Fruit fly (Drosophila melanogaster): Measurements from ENCODE around the gene smp-30.

The smp-30 gene

DNA sequence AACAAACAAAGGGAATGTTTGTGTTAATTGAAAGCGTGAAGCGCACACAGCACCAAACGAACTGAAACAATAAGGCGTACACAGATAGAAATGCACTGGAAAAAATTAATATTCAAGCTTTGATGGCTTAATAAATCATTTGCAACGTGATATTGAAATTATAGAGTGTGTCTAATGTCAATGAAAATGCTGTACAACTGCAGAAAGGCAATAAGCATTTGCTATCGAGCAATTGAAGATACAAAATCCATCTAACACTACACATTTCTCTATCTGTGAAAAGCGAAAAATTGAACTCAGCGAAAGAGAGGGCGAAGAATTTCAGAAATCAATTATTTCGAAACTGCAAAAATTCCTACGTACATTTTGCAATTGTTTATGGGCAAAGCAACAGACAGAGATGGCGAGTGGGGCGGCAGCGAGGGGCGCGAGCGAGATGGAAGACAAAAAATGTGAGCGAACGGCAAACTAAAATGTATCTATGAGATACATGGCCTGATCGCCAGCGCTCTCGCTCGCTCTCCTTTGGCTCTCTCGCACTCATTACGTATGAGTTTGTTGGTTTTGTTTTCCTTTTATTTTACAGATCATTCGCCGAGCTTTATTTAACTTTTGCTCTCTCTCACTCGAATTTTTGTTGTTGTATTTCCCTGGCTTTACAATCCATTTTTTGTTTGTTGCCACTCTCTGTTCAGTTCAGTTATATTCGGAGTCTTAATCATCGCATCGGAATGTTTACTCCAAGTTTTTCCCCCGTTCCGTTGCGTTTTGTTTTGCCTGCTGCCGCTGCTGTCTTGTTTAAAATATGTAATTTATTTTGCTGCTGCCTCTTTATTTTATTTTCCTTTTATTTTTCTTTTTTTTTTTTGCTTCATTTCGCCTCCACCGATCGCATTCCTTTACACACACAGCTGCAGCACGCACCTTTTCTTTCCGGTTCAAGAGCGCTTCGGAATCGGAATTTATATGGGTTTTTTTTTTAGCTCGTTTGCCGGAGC is 28.8 kb downstream of the smp-30 start (continued):
- TF ChIP-seq gsb-n (tag; optimal IDR thresholded peaks at IDR 0.05) (peak; percentile 52), CG9817 (tag; optimal IDR thresholded peaks at IDR 0.05) (peak; percentile 52), chn (GFP tag; optimal IDR thresholded peaks at IDR 0.05) (peak; percentile 76), bcd (GFP tag; optimal IDR thresholded peaks at IDR 0.05) (peak; percentile 71), CG6689 (GFP tag; IDR thresholded peaks at IDR 0.05) (peak; percentile 72), CG18476 (GFP tag; optimal IDR thresholded peaks at IDR 0.05) (peak; percentile 12), nau (GFP tag; optimal IDR thresholded peaks at IDR 0.05) (peak; percentile 78), fd102C (GFP tag; optimal IDR thresholded peaks at IDR 0.05) (peak; percentile 40), tgo (GFP tag; IDR thresholded peaks at IDR 0.05) (peak; percentile 73), gro (GFP tag; optimal IDR thresholded peaks at IDR 0.05) (no peak), CG1647 (GFP tag; optimal IDR thresholded peaks at IDR 0.05) (peak; percentile 58), so (GFP tag; IDR thresholded peaks at IDR 0.05) (peak; percentile 68; the same call in 1 of the 3 replicates), Hr51 (GFP tag; optimal IDR thresholded peaks at IDR 0.05) (peak; percentile 20 to 84), CG8924 (tag; optimal IDR thresholded peaks at IDR 0.05) (peak; percentile 70), peb (GFP tag; IDR thresholded peaks at IDR 0.05) (0 out of 2 replicates have a peak, but pooled peaks have one; percentile 16), CG17328 (GFP tag; IDR thresholded peaks at IDR 0.05) (peak; percentile 66), CG8388 (GFP tag; optimal IDR thresholded peaks at IDR 0.05) (peak; percentile 68), insv (GFP tag; optimal IDR thresholded peaks at IDR 0.05) (no peak), chm (GFP tag; IDR thresholded peaks at IDR 0.05) (peak; percentile 24; the same call in 1 of the 2 replicates), kni (GFP tag; optimal IDR thresholded peaks at IDR 0.05) (peak; percentile 13), emc (GFP tag; optimal IDR thresholded peaks at IDR 0.05) (peak; percentile 16), CG15269 (tag; optimal IDR thresholded peaks at IDR 0.05) (peak; percentile 81), CG16863 (GFP tag; optimal IDR thresholded peaks at IDR 0.05) (peak; percentile 69), sqz (GFP tag; optimal IDR thresholded peaks at IDR 0.05) (no peak), CG13424 (tag; optimal IDR thresholded peaks at IDR 0.05) (peak; percentile 56), CG7987 (GFP tag; optimal IDR thresholded peaks at IDR 0.05) (peak; percentile 16), tll (GFP tag; optimal IDR thresholded peaks at IDR 0.05) (no peak), sens-2 (GFP tag; IDR thresholded peaks at IDR 0.05) (0 out of 2 replicates have a peak, but pooled peaks have one; percentile 28), br (optimal IDR thresholded peaks at IDR 0.05) (no peak), Hr39 (optimal IDR thresholded peaks at IDR 0.05) (no peak), D19B (GFP tag; optimal IDR thresholded peaks at IDR 0.05) (peak; percentile 39), Pdp1 (GFP tag; optimal IDR thresholded peaks at IDR 0.05) (peak; percentile 51 to 70), GATAe (GFP tag; conservative IDR thresholded peaks at IDR 0.05) (0 out of 2 replicates have a peak, but pooled peaks have one; percentile 27), amos (GFP tag; IDR thresholded peaks at IDR 0.05; ENCODE audit: partially characterized antibody) (no peak), CG6813 (GFP tag; optimal IDR thresholded peaks at IDR 0.05) (no peak), ttk (GFP tag; IDR thresholded peaks at IDR 0.05) (peak; percentile 67), MBD-R2 (GFP tag; IDR thresholded peaks at IDR 0.05) (peak; percentile 38; the same call in 1 of the 2 replicates), CG11247 (GFP tag; IDR thresholded peaks at IDR 0.05) (peak; percentile 54), ac (GFP tag; optimal IDR thresholded peaks at IDR 0.05) (peak; percentile 32), Mes4 (GFP tag; optimal IDR thresholded peaks at IDR 0.05) (peak; percentile 72), CG12299 (tag; optimal IDR thresholded peaks at IDR 0.05) (no peak), Hmr (GFP tag; optimal IDR thresholded peaks at IDR 0.05) (peak; percentile 59), zf30C (GFP tag; optimal IDR thresholded peaks at IDR 0.05) (peak; percentile 53), onecut (GFP tag; IDR thresholded peaks at IDR 0.05) (no peak), gcm2 (GFP tag; optimal IDR thresholded peaks at IDR 0.05) (no peak), Optix (GFP tag; IDR thresholded peaks at IDR 0.05) (peak; percentile 67; the same call in 2 of the 3 replicates), CG4730 (GFP tag; IDR thresholded peaks at IDR 0.05) (peak; percentile 53; the same call in 1 of the 2 replicates), repo (GFP tag; optimal IDR thresholded peaks at IDR 0.05) (peak; percentile 66)

All from whole organism, embryonic.